Fruit fly (Drosophila melanogaster) Kc167 (cell line): Measurements from ENCODE around the gene CG6839.

Source experiments
- Myc ChIP-seq: fragments of >200 bp; optimal IDR thresholded peaks from 2 replicates; lab custom pipeline; 2017; ENCODE audit warnings: missing external identifiers
- Sin3A ChIP-seq: fragments of >200 bp; optimal IDR thresholded peaks from 2 replicates; lab custom pipeline; 2018; ENCODE audit warnings: missing external identifiers
- h ChIP-seq: fragments of >200 bp; optimal IDR thresholded peaks from 3 replicates; lab custom pipeline; 2018; ENCODE audit warnings: missing external identifiers
- insv ChIP-seq: fragments of >200 bp; optimal IDR thresholded peaks from 3 replicates; lab custom pipeline; 2018; ENCODE audit warnings: missing external identifiers
- psq ChIP-seq: fragments of >200 bp; optimal IDR thresholded peaks from 2 replicates; lab custom pipeline; 2017; ENCODE audit warnings: missing external identifiers
- ttk ChIP-seq: sonication (Bioruptor generic); optimal IDR thresholded peaks from 2 replicates; lab custom pipeline; 2017; ENCODE audit warnings: missing external identifiers

The CG6839 gene

dm6 chr3L:18924790-18925189, 7.4 kb downstream of the CG6839 start, which contains the start of gene CG43049:
TSS of gene CG43049 (plus strand) at chr3L:18925090.
- no peak for TF ChIP-seq h (lab: Kevin White, UChicago)
- TF ChIP-seq psq (lab: Kevin White, UChicago), result no peak
- no peak for TF ChIP-seq ttk (lab: Kevin White, UChicago)
- TF ChIP-seq Myc (lab: Kevin White, UChicago), result no peak
- TF ChIP-seq insv (lab: Kevin White, UChicago), result no peak
- no peak for TF ChIP-seq Sin3A (lab: Kevin White, UChicago)

- TF ChIP-seq psq (lab: Kevin White, UChicago) (no peak), insv (lab: Kevin White, UChicago) (no peak), Myc (lab: Kevin White, UChicago) (no peak), h (lab: Kevin White, UChicago) (no peak), Sin3A (lab: Kevin White, UChicago) (no peak), ttk (lab: Kevin White, UChicago) (no peak)
Observed at dm6 chr3L:18945938-18946337, 28.6 kb downstream of the CG6839 start, which contains the start of gene CG32204. TSS of gene CG32204 (minus strand) at chr3L:18946038.

- TF ChIP-seq h (lab: Kevin White, UChicago) (no peak), ttk (lab: Kevin White, UChicago) (no peak), Sin3A (lab: Kevin White, UChicago) (no peak), insv (lab: Kevin White, UChicago) (no peak), psq (lab: Kevin White, UChicago) (no peak), Myc (lab: Kevin White, UChicago) (no peak)
Observed at dm6 chr3L:18946956-18947355, 29.6 kb downstream of the CG6839 start.

dm6 chr3L:18949137-18949536, 31.8 kb downstream of the CG6839 start:
- TF ChIP-seq ttk (lab: Kevin White, UChicago) (no peak), Sin3A (lab: Kevin White, UChicago) (no peak), Myc (lab: Kevin White, UChicago) (no peak)

- TF ChIP-seq psq (lab: Kevin White, UChicago) (no peak), h (lab: Kevin White, UChicago) (no peak), ttk (lab: Kevin White, UChicago) (no peak), Sin3A (lab: Kevin White, UChicago) (no peak), insv (lab: Kevin White, UChicago) (no peak), Myc (lab: Kevin White, UChicago) (no peak)
Observed at dm6 chr3L:18950359-18950758, 33.0 kb downstream of the CG6839 start, which contains the start of gene CG6836. TSS of gene CG6836 (plus strand) at chr3L:18950629.

dm6 chr3L:18952399-18952798, 35.0 kb downstream of the CG6839 start:
- no peak for TF ChIP-seq ttk (lab: Kevin White, UChicago)
- TF ChIP-seq Myc (lab: Kevin White, UChicago), result no peak
- TF ChIP-seq insv (lab: Kevin White, UChicago), result no peak
- TF ChIP-seq h (lab: Kevin White, UChicago), result no peak
- no peak for TF ChIP-seq psq (lab: Kevin White, UChicago)
- TF ChIP-seq Sin3A (lab: Kevin White, UChicago), result no peak

dm6 chr3L:18957032-18957431, 39.7 kb downstream of the CG6839 start:
- no peak for TF ChIP-seq h (lab: Kevin White, UChicago)
- no peak for TF ChIP-seq Myc (lab: Kevin White, UChicago)
- TF ChIP-seq insv (lab: Kevin White, UChicago), result no peak
- no peak for TF ChIP-seq ttk (lab: Kevin White, UChicago)
- TF ChIP-seq Sin3A (lab: Kevin White, UChicago), result no peak
- no peak for TF ChIP-seq psq (lab: Kevin White, UChicago)

dm6 chr3L:18968193-18968969, 51.0 kb downstream of the CG6839 start:
- TF ChIP-seq Sin3A (lab: Kevin White, UChicago), result no peak
- TF ChIP-seq psq (lab: Kevin White, UChicago), result no peak
- no peak for TF ChIP-seq ttk (lab: Kevin White, UChicago)
- no peak for TF ChIP-seq Myc (lab: Kevin White, UChicago)
- no peak for TF ChIP-seq h (lab: Kevin White, UChicago)
- TF ChIP-seq insv (lab: Kevin White, UChicago), result no peak
